Fruit fly (Drosophila melanogaster): ENCODE data around the gene barr.

Gene barr

DNA sequence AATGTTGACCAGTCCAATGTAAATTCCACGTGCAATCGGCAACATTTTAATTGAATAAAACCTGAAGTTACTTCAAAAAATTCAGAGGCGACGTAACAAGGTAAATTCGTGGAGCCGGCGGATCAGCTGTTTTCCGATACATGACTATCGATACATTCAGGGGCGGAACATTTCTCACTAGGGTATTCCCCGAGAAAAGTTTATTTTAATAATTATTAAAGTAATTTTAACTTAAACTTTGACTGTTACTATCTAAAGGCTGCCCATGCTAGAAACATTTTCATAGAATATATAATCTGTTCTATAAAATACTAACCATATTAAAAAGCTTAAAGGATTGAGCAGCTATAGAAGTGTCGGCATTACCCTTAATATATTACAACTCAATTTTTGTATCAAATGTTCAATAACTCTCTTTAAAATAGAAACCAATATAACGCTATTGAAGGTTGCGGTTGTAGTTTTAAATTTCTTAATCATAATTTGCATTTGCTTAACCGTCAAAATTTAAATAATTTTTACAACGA is 36.0 kb upstream of the barr start, which contains the start of the genes mRpS18B and Kua (continued):
- TF ChIP-seq Smox (GFP tag; optimal IDR thresholded peaks at IDR 0.05) (peak; percentile 43), CG8319 (GFP tag; optimal IDR thresholded peaks at IDR 0.05) (no peak), Hr38 (GFP tag; optimal IDR thresholded peaks at IDR 0.05) (no peak), topi (GFP tag; optimal IDR thresholded peaks at IDR 0.05) (peak; percentile 23), CG9139 (GFP tag; optimal IDR thresholded peaks at IDR 0.05) (no peak), CG6276 (GFP tag; optimal IDR thresholded peaks at IDR 0.05) (no peak), spab (GFP tag; optimal IDR thresholded peaks at IDR 0.05) (no peak), salr (GFP tag; optimal IDR thresholded peaks at IDR 0.05) (no peak), eg (GFP tag; IDR thresholded peaks at IDR 0.05) (peak; percentile 35; the same call in 1 of the 3 replicates), lz (GFP tag; optimal IDR thresholded peaks at IDR 0.05) (peak; percentile 35), pdm3 (GFP tag; optimal IDR thresholded peaks at IDR 0.05) (peak; percentile 39), CG6808 (GFP tag; optimal IDR thresholded peaks at IDR 0.05) (no peak), CG6792 (GFP tag; optimal IDR thresholded peaks at IDR 0.05) (peak; percentile 13), CG11294 (GFP tag; IDR thresholded peaks at IDR 0.05) (no peak), fd59A (GFP tag; optimal IDR thresholded peaks at IDR 0.05) (no peak), fd85E (GFP tag; optimal IDR thresholded peaks at IDR 0.05) (no peak), CG32006 (GFP tag; optimal IDR thresholded peaks at IDR 0.05) (peak; percentile 51), Hr4 (GFP tag; optimal IDR thresholded peaks at IDR 0.05) (peak; percentile 49), ss (GFP tag; optimal IDR thresholded peaks at IDR 0.05) (no peak), CG3919 (GFP tag; optimal IDR thresholded peaks at IDR 0.05) (peak; percentile 42), Sox15 (GFP tag; optimal IDR thresholded peaks at IDR 0.05) (no peak), vri (GFP tag; optimal IDR thresholded peaks at IDR 0.05) (peak; percentile 41), Eip75B (GFP tag; optimal IDR thresholded peaks at IDR 0.05) (no peak), Hr39 (GFP tag; optimal IDR thresholded peaks at IDR 0.05) (peak; percentile 17), Ets96B (tag; optimal IDR thresholded peaks at IDR 0.05) (peak; percentile 26)

DNA sequence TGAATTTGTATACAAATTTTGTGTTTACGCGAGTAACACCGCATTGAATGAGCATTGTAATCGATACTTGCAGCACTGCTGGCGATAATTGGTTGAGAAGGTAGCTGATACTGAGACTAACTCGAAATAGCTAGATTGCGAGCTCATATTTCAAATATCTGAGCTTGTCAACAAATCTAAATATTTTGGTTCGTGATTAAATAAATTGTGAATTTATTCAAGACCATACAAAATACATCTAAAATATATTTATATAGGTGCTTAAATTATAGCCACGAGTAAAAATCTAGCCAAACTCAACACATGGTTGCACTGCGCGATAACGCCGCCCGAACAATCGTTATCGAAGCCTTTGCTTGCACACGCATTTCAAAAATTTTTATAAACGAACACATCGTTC is 32.6 kb upstream of the barr start, which contains the start of the genes Taf13 and nesd:
TSS of gene Taf13 (minus strand) at position 56 of the 400 bp plus-strand sequence.
TSS of gene nesd (plus strand) at position 179 of the 400 bp plus-strand sequence.
- TF ChIP-seq fkh (GFP tag; optimal IDR thresholded peaks at IDR 0.05) (peak; percentile 66), Sox14 (GFP tag; optimal IDR thresholded peaks at IDR 0.05) (peak; percentile 47), svp (GFP tag) (no peak), CG11762 (GFP tag; optimal IDR thresholded peaks at IDR 0.05; ENCODE audit: insufficient read depth) (no peak), Met (GFP tag; optimal IDR thresholded peaks at IDR 0.05) (peak; percentile 34), CG9139 (GFP tag; optimal IDR thresholded peaks at IDR 0.05) (no peak), dsx (GFP tag; optimal IDR thresholded peaks at IDR 0.05; ENCODE audit: poor library complexity, severe bottlenecking) (peak; percentile 12), Smox (GFP tag; optimal IDR thresholded peaks at IDR 0.05) (peak; percentile 28), Lpt (GFP tag; optimal IDR thresholded peaks at IDR 0.05) (no peak), esn (GFP tag; optimal IDR thresholded peaks at IDR 0.05) (peak; percentile 65), CG16779 (tag; optimal IDR thresholded peaks at IDR 0.05) (no peak), fd85E (GFP tag; optimal IDR thresholded peaks at IDR 0.05) (no peak), Blimp-1 (GFP tag; optimal IDR thresholded peaks at IDR 0.05) (no peak), pdm3 (GFP tag; optimal IDR thresholded peaks at IDR 0.05) (peak; percentile 1), Hr39 (GFP tag; optimal IDR thresholded peaks at IDR 0.05) (peak; percentile 39), spab (GFP tag; optimal IDR thresholded peaks at IDR 0.05) (no peak), Sox102F (GFP tag; optimal IDR thresholded peaks at IDR 0.05) (no peak), Ets96B (tag; optimal IDR thresholded peaks at IDR 0.05) (peak; percentile 10), net (GFP tag; optimal IDR thresholded peaks at IDR 0.05) (no peak), CG15336 (GFP tag; IDR thresholded peaks at IDR 0.05) (no peak), ss (GFP tag; optimal IDR thresholded peaks at IDR 0.05) (peak in 1 of 2 experiments; percentile 42), lz (GFP tag; optimal IDR thresholded peaks at IDR 0.05) (peak; percentile 55), achi (GFP tag; optimal IDR thresholded peaks at IDR 0.05) (peak; percentile 30), topi (GFP tag; optimal IDR thresholded peaks at IDR 0.05) (peak; percentile 41), Gug (GFP tag; IDR thresholded peaks at IDR 0.05) (no peak), CG32006 (GFP tag; optimal IDR thresholded peaks at IDR 0.05) (no peak), CG4318 (GFP tag; optimal IDR thresholded peaks at IDR 0.05) (no peak), Hr38 (GFP tag; optimal IDR thresholded peaks at IDR 0.05) (no peak), cyc (GFP tag; optimal IDR thresholded peaks at IDR 0.05) (peak; percentile 34), Eip75B (GFP tag; optimal IDR thresholded peaks at IDR 0.05) (no peak), CG8319 (GFP tag; optimal IDR thresholded peaks at IDR 0.05) (no peak), CG3032 (tag; optimal IDR thresholded peaks at IDR 0.05) (peak; percentile 33), acj6 (GFP tag; optimal IDR thresholded peaks at IDR 0.05) (peak; percentile 1), CG11294 (GFP tag; IDR thresholded peaks at IDR 0.05) (no peak), CG3919 (GFP tag; optimal IDR thresholded peaks at IDR 0.05) (no peak), vri (GFP tag; optimal IDR thresholded peaks at IDR 0.05) (no peak), salr (GFP tag; optimal IDR thresholded peaks at IDR 0.05) (no peak), Eip93F (GFP tag; optimal IDR thresholded peaks at IDR 0.05) (no peak), CG6854 (GFP tag; optimal IDR thresholded peaks at IDR 0.05) (no peak), CG11902 (GFP tag; optimal IDR thresholded peaks at IDR 0.05) (no peak)
